Worm (Caenorhabditis elegans): ENCODE measurements around the gene F16B4.5.

ce11 chrV:1540249-1540648 lies 48.0 kb upstream of the F16B4.5 start:
- no peak for TF ChIP-seq F37B4.10 (GFP tag; IDR thresholded peaks at IDR 0.05)
- no peak for TF ChIP-seq sea-2 (GFP tag; IDR thresholded peaks at IDR 0.05)
- TF ChIP-seq let-607 (tag; optimal IDR thresholded peaks at IDR 0.05) = no peak
- TF ChIP-seq unc-62 (GFP tag; optimal IDR thresholded peaks at IDR 0.05) = no peak
- TF ChIP-seq ceh-40 (GFP tag; IDR thresholded peaks at IDR 0.05) = no peak
- TF ChIP-seq B0035.1 (tag; optimal IDR thresholded peaks at IDR 0.05) = no peak
- no peak for TF ChIP-seq athp-1 (tag; optimal IDR thresholded peaks at IDR 0.05)
- TF ChIP-seq unc-130 (GFP tag; optimal IDR thresholded peaks at IDR 0.05) = no peak
- TF ChIP-seq Y56A3A.18 (GFP tag; IDR thresholded peaks at IDR 0.05) = no peak
- TF ChIP-seq nfya-1 (tag; optimal IDR thresholded peaks at IDR 0.05; ENCODE audit: borderline replicate concordance, insufficient read depth) = no peak
- no peak for TF ChIP-seq lsy-27 (tag; optimal IDR thresholded peaks at IDR 0.05; ENCODE audit: borderline replicate concordance, insufficient read depth)

All from whole organism, young adult.